Fruit fly (Drosophila melanogaster): ENCODE measurements around the gene CG7024.
A peak's percentile ranks its signal among the peaks of the same experiment; 100 is the strongest.

Gene CG7024

DNA sequence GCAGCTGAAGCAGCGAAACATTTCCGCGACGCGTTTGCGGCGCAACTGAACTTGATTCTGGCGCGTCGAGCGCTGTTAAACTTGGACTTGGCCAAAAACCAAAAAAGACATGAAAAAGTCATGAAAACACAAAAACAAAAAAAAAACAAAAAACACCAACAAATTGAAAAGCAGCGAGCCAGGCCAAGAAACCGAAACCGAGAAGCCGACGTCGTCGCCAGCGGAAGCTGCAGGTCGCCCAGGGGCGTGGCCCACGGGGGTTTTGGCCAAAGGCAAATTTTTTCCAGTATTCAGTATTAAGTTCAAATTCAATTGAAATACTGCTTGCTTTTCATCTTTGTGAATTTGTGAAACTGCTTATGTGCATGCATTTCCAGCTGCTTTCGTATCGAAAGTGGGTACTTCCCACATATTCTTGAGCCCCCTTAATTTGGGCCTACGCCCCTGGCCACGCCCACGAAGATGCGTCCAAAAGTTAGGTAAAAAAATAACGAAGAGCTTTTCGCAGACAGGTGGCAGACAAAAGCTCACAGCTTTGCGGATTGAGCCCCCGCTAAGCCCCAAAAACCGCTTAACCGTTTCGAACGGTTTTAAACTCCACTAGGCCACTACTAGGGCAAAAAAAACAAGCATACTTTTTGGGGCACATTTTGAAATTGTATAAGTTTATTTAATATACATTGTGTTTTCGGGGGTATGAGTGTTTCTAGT lies 38.3 kb upstream of the CG7024 start, which contains the start of gene CG3009 (continued):
- TF ChIP-seq CG12769 (tag; optimal IDR thresholded peaks at IDR 0.05) (peak; percentile 98), Bteb2 (GFP tag; optimal IDR thresholded peaks at IDR 0.05) (peak; percentile 97), cwo (GFP tag; optimal IDR thresholded peaks at IDR 0.05) (peak; percentile 96), da (GFP tag; optimal IDR thresholded peaks at IDR 0.05) (peak; percentile 93), CG6813 (GFP tag; optimal IDR thresholded peaks at IDR 0.05) (peak; percentile 97), sna (GFP tag; IDR thresholded peaks at IDR 0.05; ENCODE audit: partially characterized antibody) (no peak), CG17186 (GFP tag; optimal IDR thresholded peaks at IDR 0.05) (peak; percentile 83), org-1 (GFP tag; optimal IDR thresholded peaks at IDR 0.05) (peak; percentile 98), esg (GFP tag; conservative IDR thresholded peaks at IDR 0.05) (peak; percentile 97), ato (GFP tag; IDR thresholded peaks at IDR 0.05; ENCODE audit: partially characterized antibody) (no peak), Rfx (GFP tag; IDR thresholded peaks at IDR 0.05) (peak; percentile 99), Nf-YC (tag; optimal IDR thresholded peaks at IDR 0.05) (peak; percentile 92), Optix (GFP tag; IDR thresholded peaks at IDR 0.05) (peak; percentile 98), Sox100B (GFP tag; optimal IDR thresholded peaks at IDR 0.05) (peak; percentile 95), CG10274 (GFP tag; optimal IDR thresholded peaks at IDR 0.05) (peak; percentile 93), CG32532 (GFP tag; IDR thresholded peaks at IDR 0.05) (peak; percentile 99), CG11093 (GFP tag; IDR thresholded peaks at IDR 0.05) (peak; percentile 95), Nf-YA (GFP tag; IDR thresholded peaks at IDR 0.05) (peak; percentile 95), dmrt99B (tag; optimal IDR thresholded peaks at IDR 0.05) (peak; percentile 98), Dbx (GFP tag; IDR thresholded peaks at IDR 0.05) (peak; percentile 98), CG4424 (GFP tag; optimal IDR thresholded peaks at IDR 0.05) (peak; percentile 97), fu2 (GFP tag; optimal IDR thresholded peaks at IDR 0.05) (peak; percentile 98), Ets97D (GFP tag; optimal IDR thresholded peaks at IDR 0.05) (peak; percentile 93), HmgZ (tag; optimal IDR thresholded peaks at IDR 0.05) (peak; percentile 99), emc (GFP tag; optimal IDR thresholded peaks at IDR 0.05) (peak; percentile 96), jigr1 (GFP tag; IDR thresholded peaks at IDR 0.05) (peak; percentile 95), bcd (GFP tag; optimal IDR thresholded peaks at IDR 0.05) (peak; percentile 98), Taf1 (GFP tag; IDR thresholded peaks at IDR 0.05) (peak; percentile 95), CG10431 (GFP tag; optimal IDR thresholded peaks at IDR 0.05) (peak; percentile 85), CG4617 (GFP tag; optimal IDR thresholded peaks at IDR 0.05; ENCODE audit: borderline replicate concordance) (peak; percentile 96), Ada2b (GFP tag; IDR thresholded peaks at IDR 0.05) (peak; percentile 98), CG34376 (GFP tag; optimal IDR thresholded peaks at IDR 0.05) (peak; percentile 99), Spps (tag; optimal IDR thresholded peaks at IDR 0.05) (peak; percentile 77), CG15269 (tag; optimal IDR thresholded peaks at IDR 0.05) (peak; percentile 98), CG7928 (GFP tag; optimal IDR thresholded peaks at IDR 0.05) (peak; percentile 79), CG32767 (GFP tag; IDR thresholded peaks at IDR 0.05) (peak; percentile 96), phol (tag; optimal IDR thresholded peaks at IDR 0.05) (peak; percentile 94), CG2129 (GFP tag; IDR thresholded peaks at IDR 0.05; ENCODE audit: partially characterized antibody) (no peak), CG12299 (tag; optimal IDR thresholded peaks at IDR 0.05) (peak; percentile 96), CG31365 (tag; optimal IDR thresholded peaks at IDR 0.05) (peak; percentile 92), nerfin-1 (tag; optimal IDR thresholded peaks at IDR 0.05) (peak; percentile 94), CG6254 (GFP tag; optimal IDR thresholded peaks at IDR 0.05) (peak; percentile 92), exex (tag; optimal IDR thresholded peaks at IDR 0.05) (peak; percentile 86), CG4328 (GFP tag; optimal IDR thresholded peaks at IDR 0.05) (peak; percentile 98), ken (GFP tag; IDR thresholded peaks at IDR 0.05) (peak; percentile 96), Elba2 (GFP tag; optimal IDR thresholded peaks at IDR 0.05) (peak; percentile 30), pho (GFP tag; optimal IDR thresholded peaks at IDR 0.05) (peak; percentile 98), CG4707 (GFP tag; optimal IDR thresholded peaks at IDR 0.05) (peak; percentile 90), CG2875 (GFP tag; optimal IDR thresholded peaks at IDR 0.05) (peak; percentile 95)

Data from whole organism, embryonic.